Fruit fly (Drosophila melanogaster) Kc167 (cell line): ENCODE data around the gene Oseg1.

Experiments used
- Sin3A ChIP-seq: fragments of >200 bp; optimal IDR thresholded peaks from 2 replicates; lab custom pipeline; 2018; ENCODE audit warnings: missing external identifiers
- insv ChIP-seq: fragments of >200 bp; optimal IDR thresholded peaks from 3 replicates; lab custom pipeline; 2018; ENCODE audit warnings: missing external identifiers
- psq ChIP-seq: fragments of >200 bp; optimal IDR thresholded peaks from 2 replicates; lab custom pipeline; 2017; ENCODE audit warnings: missing external identifiers
- ttk ChIP-seq: sonication (Bioruptor generic); optimal IDR thresholded peaks from 2 replicates; lab custom pipeline; 2017; ENCODE audit warnings: missing external identifiers

DNA sequence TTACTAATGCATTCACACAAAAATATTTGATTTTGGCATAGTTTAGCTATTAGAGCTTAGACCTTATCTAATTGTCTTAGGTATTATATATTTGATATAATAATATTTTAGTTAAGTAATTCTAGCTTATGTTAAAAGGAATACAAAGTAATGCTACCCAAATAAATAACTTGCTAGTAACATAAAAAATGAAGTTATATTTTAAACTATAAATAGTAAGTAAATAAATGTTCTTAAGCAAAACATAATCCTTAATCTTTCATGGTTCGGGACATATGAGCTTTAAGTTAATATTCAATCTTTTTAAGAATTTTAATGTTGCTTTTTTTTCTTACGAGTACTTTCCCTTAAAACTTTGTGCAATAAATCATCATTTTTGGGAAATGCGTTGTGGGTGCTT, 10.5 kb upstream of the Oseg1 start:
- TF ChIP-seq Sin3A (no peak), psq (no peak), ttk (no peak), insv (no peak)
